Worm (Caenorhabditis elegans): Measurements from ENCODE around the gene hbl-1.

The hbl-1 gene

ce11 chrX:5801156-5801592, 20.8 kb upstream of the hbl-1 start (continued):
- TF ChIP-seq Y53F4B.3 (GFP tag; IDR thresholded peaks at IDR 0.05): no peak
- TF ChIP-seq mes-4 (tag; optimal IDR thresholded peaks at IDR 0.05): peak; percentile 83
- TF ChIP-seq nhr-27 (tag; optimal IDR thresholded peaks at IDR 0.05): peak; percentile 66
- peak; percentile 56; the same call in 1 of the 2 replicates for TF ChIP-seq C17E4.6 (GFP tag; IDR thresholded peaks at IDR 0.05)
- no peak for TF ChIP-seq xnd-1 (tag; optimal IDR thresholded peaks at IDR 0.05)
- TF ChIP-seq nfyb-1 (GFP tag; IDR thresholded peaks at IDR 0.05): peak; percentile 85
- TF ChIP-seq D2030.7 (GFP tag; IDR thresholded peaks at IDR 0.05): peak; percentile 82
- TF ChIP-seq F22D6.2 (tag; optimal IDR thresholded peaks at IDR 0.05): peak; percentile 62
- peak; percentile 91 for TF ChIP-seq somi-1 (GFP tag; optimal IDR thresholded peaks at IDR 0.05)
- TF ChIP-seq him-1 (tag; optimal IDR thresholded peaks at IDR 0.05): peak; percentile 86
- TF ChIP-seq dpl-1 (GFP tag; optimal IDR thresholded peaks at IDR 0.05): no peak
- TF ChIP-seq C06A6.2 (GFP tag; conservative IDR thresholded peaks at IDR 0.05): peak; percentile 61; the same call in 1 of the 2 replicates
- TF ChIP-seq F52B5.7 (tag; optimal IDR thresholded peaks at IDR 0.05): peak; percentile 86
- TF ChIP-seq F57A8.1 (GFP tag; optimal IDR thresholded peaks at IDR 0.05): peak; percentile 86
- no peak for TF ChIP-seq tbx-9 (tag; optimal IDR thresholded peaks at IDR 0.05; ENCODE audit: borderline replicate concordance)
- TF ChIP-seq attf-3 (GFP tag; conservative IDR thresholded peaks at IDR 0.05): peak; percentile 53; the same call in 1 of the 2 replicates
- TF ChIP-seq fkh-3 (tag; optimal IDR thresholded peaks at IDR 0.05): peak; percentile 58
- 0 out of 2 replicates have a peak, but pooled peaks have one; percentile 63 for TF ChIP-seq Y79H2A.3 (GFP tag; conservative IDR thresholded peaks at IDR 0.05)
- peak; percentile 73 for TF ChIP-seq snpc-4 (GFP tag; optimal IDR thresholded peaks at IDR 0.05)
- peak; percentile 11 to 83 (median 78) for TF ChIP-seq snpc-4 (tag; optimal IDR thresholded peaks at IDR 0.05)
- peak; percentile 29 for TF ChIP-seq ceh-79 (tag; optimal IDR thresholded peaks at IDR 0.05)
- TF ChIP-seq egl-18 (GFP tag; IDR thresholded peaks at IDR 0.05): no peak
- peak; percentile 55; the same call in 1 of the 2 replicates for TF ChIP-seq cebp-1 (GFP tag; IDR thresholded peaks at IDR 0.05)
- TF ChIP-seq cebp-1 (tag; optimal IDR thresholded peaks at IDR 0.05): peak; percentile 85
- TF ChIP-seq let-526 (GFP tag; IDR thresholded peaks at IDR 0.05): peak; percentile 83; the same call in 1 of the 2 replicates
- TF ChIP-seq sdz-38 (tag; optimal IDR thresholded peaks at IDR 0.05): no peak
- TF ChIP-seq ztf-18 (tag; optimal IDR thresholded peaks at IDR 0.05): peak; percentile 80
- TF ChIP-seq ztf-25 (GFP tag; IDR thresholded peaks at IDR 0.05): peak; percentile 87; the same call in 1 of the 2 replicates
- TF ChIP-seq F33H1.4 (GFP tag; IDR thresholded peaks at IDR 0.05): peak; percentile 23; the same call in 1 of the 2 replicates
- peak; percentile 89 for TF ChIP-seq dox-1 (GFP tag; IDR thresholded peaks at IDR 0.05)
- TF ChIP-seq tbp1 (GFP tag; optimal IDR thresholded peaks at IDR 0.05): peak; percentile 96
- TF ChIP-seq lin-40 (tag; optimal IDR thresholded peaks at IDR 0.05): peak; percentile 95
- TF ChIP-seq ceh-58 (GFP tag; IDR thresholded peaks at IDR 0.05): 0 out of 2 replicates have a peak, but pooled peaks have one; percentile 47
- peak; percentile 65 for TF ChIP-seq athp-1 (tag; optimal IDR thresholded peaks at IDR 0.05)
- peak; percentile 35; the same call in 1 of the 2 replicates for TF ChIP-seq Y67H2A.10 (GFP tag; conservative IDR thresholded peaks at IDR 0.05)
- TF ChIP-seq T26A5.8 (tag; optimal IDR thresholded peaks at IDR 0.05): peak; percentile 92
- TF ChIP-seq B0035.1 (tag; optimal IDR thresholded peaks at IDR 0.05): peak; percentile 87
- TF ChIP-seq madf-10 (tag; optimal IDR thresholded peaks at IDR 0.05): peak; percentile 84
- no peak for TF ChIP-seq F55B11.4 (tag; optimal IDR thresholded peaks at IDR 0.05; ENCODE audit: borderline replicate concordance, insufficient read depth)
- TF ChIP-seq nfya-1 (tag; optimal IDR thresholded peaks at IDR 0.05; ENCODE audit: borderline replicate concordance, insufficient read depth): no peak
- TF ChIP-seq T07F8.4 (tag; optimal IDR thresholded peaks at IDR 0.05): peak; percentile 84
- TF ChIP-seq akir-1 (GFP tag; optimal IDR thresholded peaks at IDR 0.05): peak; percentile 24
- TF ChIP-seq B0019.2 (GFP tag; conservative IDR thresholded peaks at IDR 0.05): no peak
- TF ChIP-seq pha-4 (tag; optimal IDR thresholded peaks at IDR 0.05): no peak
- TF ChIP-seq dpff-1 (tag; optimal IDR thresholded peaks at IDR 0.05): peak; percentile 51
- TF ChIP-seq zim-3 (tag; optimal IDR thresholded peaks at IDR 0.05): peak; percentile 89
- no peak for TF ChIP-seq F39B2.1 (GFP tag; IDR thresholded peaks at IDR 0.05)
- peak; percentile 73 for TF ChIP-seq ztf-22 (GFP tag; optimal IDR thresholded peaks at IDR 0.05)

Measured in whole organism, young adult.